Fruit fly (Drosophila melanogaster): ENCODE measurements around the gene Naa60.

Gene Naa60

dm6 chr3L:9696650-9697526 is 29.8 kb upstream of the Naa60 start, which contains the start of gene Prps (continued):
- TF ChIP-seq nau (GFP tag; optimal IDR thresholded peaks at IDR 0.05): peak; percentile 73
- no peak for TF ChIP-seq CG10462 (GFP tag; optimal IDR thresholded peaks at IDR 0.05)
- peak; percentile 58 for TF ChIP-seq CG14667 (GFP tag; IDR thresholded peaks at IDR 0.05)
- no peak for TF ChIP-seq fd102C (GFP tag; optimal IDR thresholded peaks at IDR 0.05)
- peak; percentile 42 for TF ChIP-seq CG11723 (GFP tag; optimal IDR thresholded peaks at IDR 0.05)
- peak; percentile 61 for TF ChIP-seq CG11247 (GFP tag; IDR thresholded peaks at IDR 0.05)
- TF ChIP-seq Antp (GFP tag; optimal IDR thresholded peaks at IDR 0.05): peak; percentile 88
- TF ChIP-seq D19B (GFP tag; optimal IDR thresholded peaks at IDR 0.05): peak; percentile 95
- TF ChIP-seq Ada2b (GFP tag; IDR thresholded peaks at IDR 0.05): peak; percentile 80
- peak; percentile 78 for TF ChIP-seq Gug (GFP tag; IDR thresholded peaks at IDR 0.05)
- TF ChIP-seq CG9932 (GFP tag; IDR thresholded peaks at IDR 0.05): peak; percentile 83
- peak; percentile 50 for TF ChIP-seq kah (GFP tag; optimal IDR thresholded peaks at IDR 0.05)
- peak; percentile 72 for TF ChIP-seq Xbp1 (GFP tag; optimal IDR thresholded peaks at IDR 0.05)
- TF ChIP-seq vfl (GFP tag; optimal IDR thresholded peaks at IDR 0.05): peak; percentile 64
- peak; percentile 72 for TF ChIP-seq CG9609 (GFP tag; optimal IDR thresholded peaks at IDR 0.05)
- TF ChIP-seq Sox100B (GFP tag; optimal IDR thresholded peaks at IDR 0.05): peak; percentile 44
- no peak for TF ChIP-seq Lpt (GFP tag; optimal IDR thresholded peaks at IDR 0.05)
- no peak for TF ChIP-seq HLH4C (GFP tag; IDR thresholded peaks at IDR 0.05; ENCODE audit: partially characterized antibody)
- peak; percentile 61; the same call in 1 of the 3 replicates for TF ChIP-seq CG11093 (GFP tag; IDR thresholded peaks at IDR 0.05)
- TF ChIP-seq CG17912 (GFP tag; optimal IDR thresholded peaks at IDR 0.05): no peak
- no peak for TF ChIP-seq hkb (optimal IDR thresholded peaks at IDR 0.05)
- TF ChIP-seq hkb (GFP tag; IDR thresholded peaks at IDR 0.05): peak; percentile 85
- peak; percentile 83 for TF ChIP-seq Fer1 (GFP tag; optimal IDR thresholded peaks at IDR 0.05)
- no peak for TF ChIP-seq knrl (GFP tag; IDR thresholded peaks at IDR 0.05; ENCODE audit: partially characterized antibody)
- peak; percentile 5 for TF ChIP-seq Fer2 (tag; optimal IDR thresholded peaks at IDR 0.05)
- no peak for TF ChIP-seq Dp (GFP tag; optimal IDR thresholded peaks at IDR 0.05)
- peak; percentile 52 for TF ChIP-seq grn (GFP tag; optimal IDR thresholded peaks at IDR 0.05)
- peak; percentile 30; the same call in 1 of the 2 replicates for TF ChIP-seq CG13287 (GFP tag; IDR thresholded peaks at IDR 0.05; ENCODE audit: partially characterized antibody)
- TF ChIP-seq CG33213 (GFP tag; optimal IDR thresholded peaks at IDR 0.05): peak; percentile 82
- TF ChIP-seq CG4282 (GFP tag; optimal IDR thresholded peaks at IDR 0.05): peak; percentile 79
- TF ChIP-seq E2f2 (GFP tag; IDR thresholded peaks at IDR 0.05): peak; percentile 35; the same call in 1 of the 2 replicates
- TF ChIP-seq CG32772 (GFP tag; IDR thresholded peaks at IDR 0.05): peak; percentile 57
- TF ChIP-seq CG1233 (GFP tag; optimal IDR thresholded peaks at IDR 0.05): peak; percentile 63
- TF ChIP-seq CG1792 (GFP tag; optimal IDR thresholded peaks at IDR 0.05): peak; percentile 52
- no peak; the same call in 1 of the 2 replicates for TF ChIP-seq Oaz (GFP tag; IDR thresholded peaks at IDR 0.05)
- TF ChIP-seq CG2712 (tag; optimal IDR thresholded peaks at IDR 0.05): peak; percentile 78
- TF ChIP-seq peb (GFP tag; IDR thresholded peaks at IDR 0.05): peak; percentile 66
- TF ChIP-seq gfzf (GFP tag; optimal IDR thresholded peaks at IDR 0.05): no peak
- peak; percentile 96 for TF ChIP-seq sens (GFP tag)
- TF ChIP-seq maf-S (GFP tag; optimal IDR thresholded peaks at IDR 0.05): peak; percentile 63
- TF ChIP-seq CG17328 (GFP tag; IDR thresholded peaks at IDR 0.05): peak; percentile 75
- TF ChIP-seq CG2120 (GFP tag; optimal IDR thresholded peaks at IDR 0.05): peak; percentile 81
- TF ChIP-seq CG30403 (GFP tag; optimal IDR thresholded peaks at IDR 0.05): peak; percentile 75
- TF ChIP-seq ase (GFP tag; IDR thresholded peaks at IDR 0.05): peak; percentile 70; the same call in 2 of the 3 replicates
- TF ChIP-seq en (GFP tag; optimal IDR thresholded peaks at IDR 0.05): peak; percentile 77
- TF ChIP-seq HLHmδ (GFP tag; optimal IDR thresholded peaks at IDR 0.05): no peak
- TF ChIP-seq Ets97D (GFP tag; optimal IDR thresholded peaks at IDR 0.05): peak; percentile 41
- TF ChIP-seq klu (GFP tag; IDR thresholded peaks at IDR 0.05): no peak
- TF ChIP-seq Lhr (GFP tag; optimal IDR thresholded peaks at IDR 0.05): no peak
- TF ChIP-seq Dbx (GFP tag; IDR thresholded peaks at IDR 0.05): peak; percentile 82
